Fruit fly (Drosophila melanogaster): ENCODE measurements around the gene Lcp65Ae.

- TF ChIP-seq CG8478 (optimal IDR thresholded peaks at IDR 0.05) (no peak), CTCF (optimal IDR thresholded peaks at IDR 0.05) (no peak)
Observed at dm6 chr3L:6136691-6137090, 1.2 kb downstream of the Lcp65Ae start, which contains the start of gene Lcp65Af.
